Fruit fly (Drosophila melanogaster): ENCODE data around the gene jar.

jar gene

dm6 chr3R:24294784-24295555 is 23.9 kb upstream of the jar start, which contains the start of gene crb (continued):
- TF ChIP-seq CG4854 (GFP tag; optimal IDR thresholded peaks at IDR 0.05) = peak; percentile 13
- TF ChIP-seq sqz (GFP tag; optimal IDR thresholded peaks at IDR 0.05) = peak; percentile 77
- peak; percentile 14 for TF ChIP-seq zf30C (GFP tag; optimal IDR thresholded peaks at IDR 0.05)
- no peak for TF ChIP-seq Oli (tag; optimal IDR thresholded peaks at IDR 0.05)
- TF ChIP-seq CG6854 (GFP tag; optimal IDR thresholded peaks at IDR 0.05) = peak; percentile 11
- TF ChIP-seq p53 (GFP tag; optimal IDR thresholded peaks at IDR 0.05) = peak; percentile 22
- no peak for TF ChIP-seq Dfd (GFP tag; optimal IDR thresholded peaks at IDR 0.05)
- peak; percentile 46 for TF ChIP-seq ems (GFP tag; optimal IDR thresholded peaks at IDR 0.05)
- peak; percentile 39 for TF ChIP-seq dmrt11E (tag; optimal IDR thresholded peaks at IDR 0.05)
- peak; percentile 68; the same call in 2 of the 3 replicates for TF ChIP-seq Dbx (GFP tag; IDR thresholded peaks at IDR 0.05)
- no peak for TF ChIP-seq CG5245 (GFP tag; optimal IDR thresholded peaks at IDR 0.05)
- TF ChIP-seq lola (GFP tag; optimal IDR thresholded peaks at IDR 0.05) = peak in 1 of 3 experiments; percentile 19
- TF ChIP-seq Fer3 (tag; optimal IDR thresholded peaks at IDR 0.05) = peak; percentile 54
- TF ChIP-seq CG1832 (GFP tag; optimal IDR thresholded peaks at IDR 0.05) = no peak
- TF ChIP-seq Atf6 (GFP tag; IDR thresholded peaks at IDR 0.05) = peak; percentile 38; the same call in 1 of the 2 replicates
- TF ChIP-seq CG4404 (GFP tag; IDR thresholded peaks at IDR 0.05) = no peak
- TF ChIP-seq Doc2 (GFP tag; IDR thresholded peaks at IDR 0.05) = no peak
- TF ChIP-seq schlank (tag; optimal IDR thresholded peaks at IDR 0.05) = peak; percentile 10
- no peak for TF ChIP-seq corto (GFP tag; optimal IDR thresholded peaks at IDR 0.05)
- TF ChIP-seq ken (GFP tag; IDR thresholded peaks at IDR 0.05) = peak; percentile 7; the same call in 1 of the 3 replicates
- TF ChIP-seq CG43689 (GFP tag; IDR thresholded peaks at IDR 0.05) = no peak
- peak; percentile 36 for TF ChIP-seq pho (GFP tag; optimal IDR thresholded peaks at IDR 0.05)
- peak; percentile 23 for TF ChIP-seq scrt (GFP tag; optimal IDR thresholded peaks at IDR 0.05)
- 0 out of 3 replicates have a peak, but pooled peaks have one; percentile 7 for TF ChIP-seq HLH4C (GFP tag; IDR thresholded peaks at IDR 0.05; ENCODE audit: partially characterized antibody)
- no peak for TF ChIP-seq pita (GFP tag; optimal IDR thresholded peaks at IDR 0.05)
- TF ChIP-seq grn (GFP tag; optimal IDR thresholded peaks at IDR 0.05) = peak; percentile 52
- peak; percentile 30 for TF ChIP-seq Sox100B (GFP tag; optimal IDR thresholded peaks at IDR 0.05)
- peak; percentile 26 for TF ChIP-seq CG18011 (GFP tag; optimal IDR thresholded peaks at IDR 0.05)
- TF ChIP-seq CG12236 (GFP tag; optimal IDR thresholded peaks at IDR 0.05) = no peak
- peak in 1 of 2 experiments; percentile 39 for TF ChIP-seq Eip74EF (GFP tag; optimal IDR thresholded peaks at IDR 0.05)
- TF ChIP-seq Stat92E (GFP tag; optimal IDR thresholded peaks at IDR 0.05) = peak in 1 of 3 experiments; percentile 56
- TF ChIP-seq CG9817 (tag; optimal IDR thresholded peaks at IDR 0.05) = no peak
- TF ChIP-seq CG14441 (GFP tag; IDR thresholded peaks at IDR 0.05) = peak; percentile 40; the same call in 1 of the 2 replicates
- peak; percentile 41 for TF ChIP-seq Chrac-16 (GFP tag; optimal IDR thresholded peaks at IDR 0.05)
- peak; percentile 7 for TF ChIP-seq YL-1 (GFP tag; optimal IDR thresholded peaks at IDR 0.05)
- 0 out of 2 replicates have a peak, but pooled peaks have one; percentile 22 for TF ChIP-seq CG6272 (GFP tag; IDR thresholded peaks at IDR 0.05)
- TF ChIP-seq CG32767 (GFP tag; IDR thresholded peaks at IDR 0.05) = no peak
- TF ChIP-seq CG18599 (GFP tag; optimal IDR thresholded peaks at IDR 0.05) = peak; percentile 44
- 0 out of 3 replicates have a peak, but pooled peaks have one; percentile 56 for TF ChIP-seq CG2199 (GFP tag; IDR thresholded peaks at IDR 0.05)
- TF ChIP-seq Hmr (GFP tag; optimal IDR thresholded peaks at IDR 0.05) = peak; percentile 82
- TF ChIP-seq CG7271 (tag; optimal IDR thresholded peaks at IDR 0.05) = no peak
- peak; percentile 60 for TF ChIP-seq CG11504 (tag; optimal IDR thresholded peaks at IDR 0.05)
- peak; percentile 94 for TF ChIP-seq CG4282 (GFP tag; optimal IDR thresholded peaks at IDR 0.05)
- TF ChIP-seq chn (GFP tag; optimal IDR thresholded peaks at IDR 0.05) = peak; percentile 59
- TF ChIP-seq CG10267 (tag; optimal IDR thresholded peaks at IDR 0.05) = peak; percentile 54
- TF ChIP-seq sob (GFP tag; IDR thresholded peaks at IDR 0.05) = peak; percentile 67
- TF ChIP-seq ind (GFP tag; optimal IDR thresholded peaks at IDR 0.05) = peak; percentile 31

Measured in whole organism, embryonic.